Fruit fly (Drosophila melanogaster) whole organism, embryonic: ENCODE data around the gene CG5986.
A peak's percentile ranks its signal among the peaks of the same experiment; 100 is the strongest.

ENCODE experiments used
- Awh ChIP-seq: fragments of 200-800 bp; sonication (Bioruptor generic); IDR thresholded peaks from 2 replicates; pipeline ENCODE4, ENCODE4 v1.3.6; 2022; ENCODE audit warnings: missing biosample characterization, missing genetic modification characterization
- Bgb ChIP-seq: fragments of 200-800 bp; sonication (Bioruptor generic); IDR thresholded peaks from 2 replicates; pipeline ENCODE4 v1.3.6; 2022; ENCODE audit warnings: missing biosample characterization, missing genetic modification characterization; ENCODE audit not compliant: partially characterized antibody
- CG10462 ChIP-seq: fragments of 200-800 bp; sonication (Bioruptor generic); optimal IDR thresholded peaks from 2 replicates; lab custom pipeline; 2016; ENCODE audit warnings: missing biosample characterization, missing genetic modification characterization
- CG11504 ChIP-seq: fragments of 200-800 bp; sonication (Bioruptor generic); optimal IDR thresholded peaks from 3 replicates; lab custom pipeline; 2019; ENCODE audit warnings: missing biosample characterization, mild to moderate bottlenecking, missing genetic modification characterization, moderate library complexity
- CG12236 ChIP-seq: fragments of 200-800 bp; sonication (Bioruptor generic); optimal IDR thresholded peaks from 2 replicates; lab custom pipeline; 2016; ENCODE audit warnings: missing biosample characterization, missing genetic modification characterization
- CG12391 ChIP-seq: fragments of 200-800 bp; sonication (Bioruptor generic); optimal IDR thresholded peaks from 3 replicates; lab custom pipeline; 2018; ENCODE audit warnings: missing biosample characterization, mild to moderate bottlenecking, missing genetic modification characterization, moderate library complexity
- CG13287 ChIP-seq: fragments of 200-800 bp; sonication (Bioruptor generic); IDR thresholded peaks from 2 replicates; pipeline ENCODE4 v1.3.6; 2022; ENCODE audit warnings: missing biosample characterization, missing genetic modification characterization; ENCODE audit not compliant: partially characterized antibody
- CG15479 ChIP-seq: fragments of 200-800 bp; sonication (Bioruptor generic); optimal IDR thresholded peaks from 3 replicates; lab custom pipeline; 2019; ENCODE audit warnings: missing biosample characterization, mild to moderate bottlenecking, missing genetic modification characterization, moderate library complexity
- CG17829 ChIP-seq: fragments of 200-800 bp; optimal IDR thresholded peaks from 2 replicates; lab custom pipeline; 2019; ENCODE audit warnings: missing biosample characterization, mild to moderate bottlenecking, missing genetic modification characterization, moderate library complexity
- CG6765 ChIP-seq: fragments of 200-800 bp; sonication (Bioruptor generic); optimal IDR thresholded peaks from 3 replicates; lab custom pipeline; 2017; ENCODE audit warnings: missing biosample characterization, mild to moderate bottlenecking, missing genetic modification characterization
- CG7928 ChIP-seq: fragments of 200-800 bp; sonication (Bioruptor generic); optimal IDR thresholded peaks from 2 replicates; lab custom pipeline; 2017; ENCODE audit warnings: missing biosample characterization, mild to moderate bottlenecking, missing genetic modification characterization
- CG7963 ChIP-seq: fragments of 200-800 bp; sonication (Bioruptor generic); IDR thresholded peaks from 3 replicates; pipeline ENCODE4 v1.3.6; 2022; ENCODE audit warnings: missing biosample characterization, missing genetic modification characterization; ENCODE audit not compliant: partially characterized antibody
- CG8388 ChIP-seq: fragments of 200-800 bp; sonication (Bioruptor generic); optimal IDR thresholded peaks from 2 replicates; lab custom pipeline; 2019; ENCODE audit warnings: missing biosample characterization, mild to moderate bottlenecking, missing genetic modification characterization, moderate library complexity
- CG8944 ChIP-seq: fragments of 200-800 bp; sonication (Bioruptor generic); optimal IDR thresholded peaks from 3 replicates; lab custom pipeline; 2016; ENCODE audit warnings: missing biosample characterization, missing genetic modification characterization
- CG9817 ChIP-seq: fragments of 200-800 bp; sonication (Bioruptor generic); optimal IDR thresholded peaks from 2 replicates; lab custom pipeline; 2018; ENCODE audit warnings: missing biosample characterization, mild to moderate bottlenecking, missing genetic modification characterization, moderate library complexity
- Dek ChIP-seq: fragments of 200-800 bp; sonication (Bioruptor generic); optimal IDR thresholded peaks from 3 replicates; lab custom pipeline; 2019; ENCODE audit warnings: missing biosample characterization, mild to moderate bottlenecking, missing genetic modification characterization, moderate library complexity
- HmgZ ChIP-seq: fragments of 200-800 bp; sonication (Bioruptor generic); optimal IDR thresholded peaks from 2 replicates; lab custom pipeline; 2018; ENCODE audit warnings: missing biosample characterization, mild to moderate bottlenecking, missing genetic modification characterization
- Hmx ChIP-seq: fragments of 200-800 bp; sonication (Bioruptor generic); optimal IDR thresholded peaks from 2 replicates; lab custom pipeline; 2016; ENCODE audit warnings: missing biosample characterization, missing genetic modification characterization
- Meics ChIP-seq: fragments of 200-800 bp; sonication (Bioruptor generic); optimal IDR thresholded peaks from 2 replicates; lab custom pipeline; 2017; ENCODE audit warnings: missing biosample characterization, mild to moderate bottlenecking, missing genetic modification characterization
- NC2α ChIP-seq: fragments of 200-800 bp; sonication (Bioruptor generic); optimal IDR thresholded peaks from 2 replicates; lab custom pipeline; 2016; ENCODE audit warnings: missing biosample characterization, missing genetic modification characterization
- Nf-YC ChIP-seq: fragments of 200-800 bp; optimal IDR thresholded peaks from 3 replicates; lab custom pipeline; 2019; ENCODE audit warnings: missing biosample characterization, mild to moderate bottlenecking, missing genetic modification characterization, moderate library complexity
- Optix ChIP-seq: fragments of 200-800 bp; sonication (Bioruptor generic); IDR thresholded peaks from 3 replicates; pipeline ENCODE4 v1.3.6; 2022; ENCODE audit warnings: missing biosample characterization, missing genetic modification characterization
- Side ChIP-seq: fragments of 200-800 bp; sonication (Bioruptor generic); optimal IDR thresholded peaks from 2 replicates; lab custom pipeline; 2016; ENCODE audit warnings: missing biosample characterization, missing genetic modification characterization
- Sox100B ChIP-seq: fragments of 200-800 bp; sonication (Bioruptor generic); optimal IDR thresholded peaks from 3 replicates; lab custom pipeline; 2018; ENCODE audit warnings: missing biosample characterization, mild to moderate bottlenecking, missing genetic modification characterization
- Usf ChIP-seq: fragments of 200-800 bp; sonication (Bioruptor generic); optimal IDR thresholded peaks from 2 replicates; lab custom pipeline; 2017; ENCODE audit warnings: missing genotype, missing biosample characterization, missing genetic modification characterization
- Xbp1 ChIP-seq: fragments of 200-800 bp; sonication (Bioruptor generic); optimal IDR thresholded peaks from 3 replicates; lab custom pipeline; 2016; ENCODE audit warnings: missing biosample characterization, mild to moderate bottlenecking, missing genetic modification characterization
- bsh ChIP-seq, 2 experiments: fragments of 200-800 bp; sonication (Bioruptor generic); optimal IDR thresholded peaks; 2 replicates each; lab custom pipeline; 2017 to 2018; ENCODE audit warnings: mild to moderate bottlenecking in 2 of 2, missing biosample characterization in 2 of 2, missing genetic modification characterization in 2 of 2, moderate library complexity in 1 of 2
- cato ChIP-seq: fragments of 200-800 bp; sonication (Bioruptor generic); optimal IDR thresholded peaks from 2 replicates; lab custom pipeline; 2016; ENCODE audit warnings: missing biosample characterization, missing genetic modification characterization, borderline replicate concordance
- ci ChIP-seq: fragments of 200-800 bp; sonication (Bioruptor generic); IDR thresholded peaks from 3 replicates; pipeline ENCODE4 v1.3.6; 2022; ENCODE audit warnings: missing biosample characterization, missing genetic modification characterization
- corto ChIP-seq: fragments of 200-800 bp; sonication (Bioruptor generic); optimal IDR thresholded peaks from 2 replicates; lab custom pipeline; 2016; ENCODE audit warnings: missing biosample characterization, mild to moderate bottlenecking, missing genetic modification characterization, moderate library complexity
- cwo ChIP-seq: fragments of 200-800 bp; sonication (Bioruptor generic); optimal IDR thresholded peaks from 3 replicates; lab custom pipeline; 2017; ENCODE audit warnings: missing biosample characterization, missing genetic modification characterization, mild to moderate bottlenecking, moderate library complexity, missing genetic modification reagents
- dpn ChIP-seq, 2 experiments: fragments of 200-800 bp; sonication (Bioruptor generic); optimal IDR thresholded peaks; 3 replicates each; lab custom pipeline; 2016; ENCODE audit warnings: missing biosample characterization in 2 of 2, missing genetic modification characterization in 2 of 2
- gce ChIP-seq: fragments of 200-800 bp; sonication (Bioruptor generic); IDR thresholded peaks from 3 replicates; pipeline ENCODE4 v1.3.6; 2022; ENCODE audit warnings: missing biosample characterization, missing genetic modification characterization
- gcm ChIP-seq: fragments of 200-800 bp; sonication (Bioruptor generic); optimal IDR thresholded peaks from 2 replicates; lab custom pipeline; 2019; ENCODE audit warnings: missing biosample characterization, mild to moderate bottlenecking, missing genetic modification characterization, moderate library complexity
- grau ChIP-seq: fragments of 200-800 bp; optimal IDR thresholded peaks from 3 replicates; lab custom pipeline; 2019; ENCODE audit warnings: missing biosample characterization, mild to moderate bottlenecking, missing genetic modification characterization, moderate library complexity
- gt ChIP-seq: fragments of 200-800 bp; sonication (Bioruptor generic); IDR thresholded peaks from 2 replicates; pipeline ENCODE4 v1.3.6; 2022; ENCODE audit warnings: missing biosample characterization, missing genetic modification characterization
- her ChIP-seq: fragments of 200-800 bp; sonication (Bioruptor generic); optimal IDR thresholded peaks from 2 replicates; lab custom pipeline; 2016; ENCODE audit warnings: missing biosample characterization, missing genetic modification characterization
- pita ChIP-seq: fragments of 200-800 bp; sonication (Bioruptor generic); optimal IDR thresholded peaks from 2 replicates; lab custom pipeline; 2017; ENCODE audit warnings: missing biosample characterization, mild to moderate bottlenecking, missing genetic modification characterization
- repo ChIP-seq: fragments of 200-800 bp; sonication (Bioruptor generic); optimal IDR thresholded peaks from 2 replicates; lab custom pipeline; 2016; ENCODE audit warnings: missing biosample characterization, missing genetic modification characterization
- sc ChIP-seq, 3 experiments: fragments of >200 bp in 2 of 3; fragments of 200-800 bp in 1 of 3; sonication (Bioruptor generic) in 1 of 3; optimal IDR thresholded peaks; 2 replicates in 2 of 3; 3 replicates in 1 of 3; lab custom pipeline; 2017; ENCODE audit warnings: mild to moderate bottlenecking in 1 of 3, missing biosample characterization in 1 of 3, missing genetic modification characterization in 1 of 3, missing genetic modification reagents in 1 of 3
- schlank ChIP-seq: fragments of 200-800 bp; sonication (Bioruptor generic); optimal IDR thresholded peaks from 2 replicates; lab custom pipeline; 2018; ENCODE audit warnings: missing biosample characterization, mild to moderate bottlenecking, missing genetic modification characterization
- scrt ChIP-seq: fragments of 200-800 bp; sonication (Bioruptor generic); optimal IDR thresholded peaks from 2 replicates; lab custom pipeline; 2018; ENCODE audit warnings: missing biosample characterization, mild to moderate bottlenecking, missing genetic modification characterization, moderate library complexity
- sens ChIP-seq: fragments of 200-800 bp; sonication (Bioruptor generic); peaks from one replicate; lab custom pipeline; 2016; ENCODE audit warnings: missing biosample characterization, missing genetic modification characterization
- slou ChIP-seq: fragments of 200-800 bp; sonication (Bioruptor generic); optimal IDR thresholded peaks from 3 replicates; lab custom pipeline; 2016; ENCODE audit warnings: missing biosample characterization, missing genetic modification characterization
- slp2 ChIP-seq: fragments of 200-800 bp; sonication (Bioruptor generic); optimal IDR thresholded peaks from 2 replicates; lab custom pipeline; 2016; ENCODE audit warnings: missing biosample characterization, missing genetic modification characterization
- vnd ChIP-seq: fragments of 200-800 bp; sonication (Bioruptor generic); IDR thresholded peaks from 3 replicates; pipeline ENCODE4 v1.3.6; 2022; ENCODE audit warnings: missing biosample characterization, missing genetic modification characterization; ENCODE audit not compliant: partially characterized antibody
- zf30C ChIP-seq: fragments of 200-800 bp; sonication (Bioruptor generic); optimal IDR thresholded peaks from 3 replicates; lab custom pipeline; 2018; ENCODE audit warnings: missing biosample characterization, mild to moderate bottlenecking, missing genetic modification characterization
- zfh1 ChIP-seq: fragments of 200-800 bp; sonication (Bioruptor generic); IDR thresholded peaks from 3 replicates; pipeline ENCODE4 v1.3.6; 2022; ENCODE audit warnings: missing biosample characterization, missing genetic modification characterization

Gene CG5986

dm6 chr3R:24006449-24007159, 41.0 kb upstream of the CG5986 start (continued):
- TF ChIP-seq cwo (GFP tag; lab: Kevin White, UChicago) (peak; percentile 70), Sox100B (GFP tag; lab: Kevin White, UChicago) (peak; percentile 7), repo (GFP tag; lab: Kevin White, UChicago) (no peak), zfh1 (GFP tag; lab: Robert Waterston, UW) (no peak), Usf (GFP tag; lab: Kevin White, UChicago) (no peak), CG6765 (no peak), bsh (GFP tag; optimal IDR thresholded peaks at IDR 0.05; lab: Kevin White, UChicago) (no peak), sens (GFP tag; lab: Kevin White, UChicago) (peak; percentile 82), HmgZ (tag; lab: Kevin White, UChicago) (peak; percentile 13), CG7928 (GFP tag; lab: Kevin White, UChicago) (no peak), her (GFP tag; lab: Kevin White, UChicago) (no peak), ci (GFP tag; lab: Robert Waterston, UW) (peak; percentile 45; the same call in 2 of the 3 replicates), Xbp1 (GFP tag; lab: Kevin White, UChicago) (no peak), cato (GFP tag; lab: Kevin White, UChicago) (no peak), CG10462 (GFP tag; lab: Kevin White, UChicago) (no peak), CG12391 (no peak), CG13287 (no peak), CG9817 (tag; lab: Kevin White, UChicago) (no peak), Nf-YC (tag; lab: Kevin White, UChicago) (no peak), Awh (GFP tag; lab: Robert Waterston, UW) (no peak), vnd (0 out of 3 replicates have a peak, but pooled peaks have one; percentile 26), CG12236 (no peak), Optix (GFP tag; lab: Robert Waterston, UW) (0 out of 3 replicates have a peak, but pooled peaks have one; percentile 20), gcm (GFP tag; lab: Kevin White, UChicago) (peak; percentile 3), Side (GFP tag; lab: Kevin White, UChicago) (no peak), Bgb (GFP tag; lab: Robert Waterston, UW) (peak; percentile 48; the same call in 1 of the 2 replicates), CG8388 (no peak), Dek (no peak), dpn (GFP tag; optimal IDR thresholded peaks at IDR 0.05; lab: Kevin White, UChicago) (no peak), slou (GFP tag; lab: Kevin White, UChicago) (no peak), gt (GFP tag; lab: Robert Waterston, UW) (no peak), CG11504 (tag; lab: Kevin White, UChicago) (peak; percentile 21), corto (GFP tag; lab: Kevin White, UChicago) (no peak), Meics (peak; percentile 41), grau (peak; percentile 10), CG15479 (GFP tag; lab: Kevin White, UChicago) (no peak), gce (GFP tag; lab: Robert Waterston, UW) (no peak), slp2 (GFP tag; lab: Kevin White, UChicago) (no peak), schlank (no peak), CG7963 (GFP tag; lab: Robert Waterston, UW) (no peak), sc (optimal IDR thresholded peaks at IDR 0.05; lab: Kevin White, UChicago) (no peak), sc (GFP tag; optimal IDR thresholded peaks at IDR 0.05; lab: Kevin White, UChicago) (no peak), NC2α (no peak), pita (no peak), zf30C (GFP tag; lab: Kevin White, UChicago) (no peak), Hmx (GFP tag; lab: Kevin White, UChicago) (no peak), scrt (GFP tag; lab: Kevin White, UChicago) (no peak), CG8944 (GFP tag; lab: Kevin White, UChicago) (no peak), CG17829 (tag; lab: Kevin White, UChicago) (peak; percentile 0)
